Fruit fly (Drosophila melanogaster): Measurements from ENCODE around the gene CG42788.

The CG42788 gene

dm6 chr3R:15095550-15096031 is 36.1 kb downstream of the CG42788 start, which contains the start of gene CG6966 (continued):
- TF ChIP-seq Optix (GFP tag; IDR thresholded peaks at IDR 0.05) (no peak), jigr1 (GFP tag; IDR thresholded peaks at IDR 0.05) (no peak), Oaz (GFP tag; IDR thresholded peaks at IDR 0.05) (no peak), ac (GFP tag; optimal IDR thresholded peaks at IDR 0.05) (peak; percentile 83), sim (GFP tag; IDR thresholded peaks at IDR 0.05) (no peak), Hr3 (GFP tag; optimal IDR thresholded peaks at IDR 0.05) (peak; percentile 93), CG11398 (GFP tag; optimal IDR thresholded peaks at IDR 0.05) (peak; percentile 95), mam (GFP tag; optimal IDR thresholded peaks at IDR 0.05) (peak; percentile 97), bbx (GFP tag; IDR thresholded peaks at IDR 0.05; ENCODE audit: partially characterized antibody) (no peak), CG8359 (GFP tag; optimal IDR thresholded peaks at IDR 0.05; ENCODE audit: borderline replicate concordance) (peak; percentile 70), emc (GFP tag; optimal IDR thresholded peaks at IDR 0.05) (peak; percentile 96), Sin3A (optimal IDR thresholded peaks at IDR 0.05) (peak; percentile 48), run (tag; optimal IDR thresholded peaks at IDR 0.05) (peak; percentile 80), YL-1 (GFP tag; optimal IDR thresholded peaks at IDR 0.05) (peak; percentile 92), Sox102F (GFP tag; optimal IDR thresholded peaks at IDR 0.05) (peak; percentile 88), kah (GFP tag; optimal IDR thresholded peaks at IDR 0.05) (peak; percentile 58), Opbp (GFP tag; IDR thresholded peaks at IDR 0.05; ENCODE audit: partially characterized antibody) (no peak), chn (GFP tag; optimal IDR thresholded peaks at IDR 0.05) (peak; percentile 96), CG17802 (tag; optimal IDR thresholded peaks at IDR 0.05) (peak; percentile 85), lbe (GFP tag; optimal IDR thresholded peaks at IDR 0.05) (peak; percentile 83), HmgD (GFP tag; optimal IDR thresholded peaks at IDR 0.05) (peak; percentile 98), CG6813 (GFP tag; optimal IDR thresholded peaks at IDR 0.05) (peak; percentile 95), inv (GFP tag; IDR thresholded peaks at IDR 0.05; ENCODE audit: partially characterized antibody) (no peak), tin (GFP tag; optimal IDR thresholded peaks at IDR 0.05) (peak; percentile 90), CG16863 (GFP tag; optimal IDR thresholded peaks at IDR 0.05) (peak; percentile 90), CG12104 (GFP tag; optimal IDR thresholded peaks at IDR 0.05) (peak; percentile 86), CG7745 (tag; optimal IDR thresholded peaks at IDR 0.05) (no peak), hkb (optimal IDR thresholded peaks at IDR 0.05) (peak; percentile 17), hkb (GFP tag; IDR thresholded peaks at IDR 0.05) (no peak), Mrtf (GFP tag; IDR thresholded peaks at IDR 0.05) (no peak), CG10274 (GFP tag; optimal IDR thresholded peaks at IDR 0.05) (peak; percentile 71), eve (GFP tag; optimal IDR thresholded peaks at IDR 0.05) (no peak), CG8944 (GFP tag; optimal IDR thresholded peaks at IDR 0.05) (peak; percentile 94), CG9437 (GFP tag; optimal IDR thresholded peaks at IDR 0.05) (peak; percentile 79), fd102C (GFP tag; optimal IDR thresholded peaks at IDR 0.05) (peak; percentile 97), CG2875 (GFP tag; optimal IDR thresholded peaks at IDR 0.05) (peak; percentile 94), CG10366 (GFP tag; IDR thresholded peaks at IDR 0.05) (no peak), CG6683 (GFP tag; optimal IDR thresholded peaks at IDR 0.05) (peak; percentile 91), mirr (GFP tag; optimal IDR thresholded peaks at IDR 0.05) (peak; percentile 98), CG12659 (GFP tag; optimal IDR thresholded peaks at IDR 0.05) (peak; percentile 98), Sox100B (GFP tag; optimal IDR thresholded peaks at IDR 0.05) (peak; percentile 77), Dp (GFP tag; optimal IDR thresholded peaks at IDR 0.05) (peak; percentile 97), NK7.1 (GFP tag; optimal IDR thresholded peaks at IDR 0.05) (peak; percentile 88), cg (GFP tag; optimal IDR thresholded peaks at IDR 0.05) (no peak), PHDP (tag; optimal IDR thresholded peaks at IDR 0.05) (peak; percentile 90), Vsx1 (GFP tag; optimal IDR thresholded peaks at IDR 0.05) (peak; percentile 94), TFAM (GFP tag; optimal IDR thresholded peaks at IDR 0.05) (peak; percentile 72), da (GFP tag; optimal IDR thresholded peaks at IDR 0.05) (peak; percentile 97), slbo (GFP tag; IDR thresholded peaks at IDR 0.05) (no peak), abd-A (tag; optimal IDR thresholded peaks at IDR 0.05) (peak; percentile 91), Fer2 (tag; optimal IDR thresholded peaks at IDR 0.05) (peak; percentile 92)
